Fruit fly (Drosophila melanogaster) whole organism, embryonic: ENCODE measurements around the gene udt.
A peak's percentile ranks its signal among the peaks of the same experiment; 100 is the strongest.

ENCODE experiments used
- Bdp1 ChIP-seq: fragments of 200-800 bp; sonication (Bioruptor generic); optimal IDR thresholded peaks from 3 replicates; lab custom pipeline; 2016; ENCODE audit warnings: missing biosample characterization, missing genetic modification characterization
- CG10431 ChIP-seq: fragments of 200-800 bp; sonication (Bioruptor generic); optimal IDR thresholded peaks from 3 replicates; lab custom pipeline; 2018; ENCODE audit warnings: missing biosample characterization, mild to moderate bottlenecking, missing genetic modification characterization
- CG11504 ChIP-seq: fragments of 200-800 bp; sonication (Bioruptor generic); optimal IDR thresholded peaks from 3 replicates; lab custom pipeline; 2019; ENCODE audit warnings: missing biosample characterization, mild to moderate bottlenecking, missing genetic modification characterization, moderate library complexity
- CG11723 ChIP-seq: fragments of 200-800 bp; sonication (Bioruptor generic); optimal IDR thresholded peaks from 2 replicates; lab custom pipeline; 2017; ENCODE audit warnings: missing biosample characterization, mild to moderate bottlenecking, missing genetic modification characterization
- CG12659 ChIP-seq: fragments of 200-800 bp; sonication (Bioruptor generic); optimal IDR thresholded peaks from 3 replicates; lab custom pipeline; 2017; ENCODE audit warnings: mild to moderate bottlenecking, missing biosample characterization, missing genetic modification reagents, missing genetic modification characterization
- CG14050 ChIP-seq: fragments of 200-800 bp; sonication (Bioruptor generic); IDR thresholded peaks from 3 replicates; pipeline ENCODE4 v1.3.6; 2022; ENCODE audit warnings: missing biosample characterization, missing genetic modification characterization
- CG14710 ChIP-seq: fragments of 200-800 bp; sonication (Bioruptor generic); optimal IDR thresholded peaks from 3 replicates; lab custom pipeline; 2019; ENCODE audit warnings: missing biosample characterization, mild to moderate bottlenecking, missing genetic modification characterization, moderate library complexity
- CG15514 ChIP-seq: fragments of 200-800 bp; sonication (Bioruptor generic); optimal IDR thresholded peaks from 3 replicates; lab custom pipeline; 2017; ENCODE audit warnings: missing biosample characterization, missing genetic modification characterization, mild to moderate bottlenecking, moderate library complexity, missing genetic modification reagents
- CG2116 ChIP-seq: fragments of 200-800 bp; sonication (Bioruptor generic); optimal IDR thresholded peaks from 3 replicates; lab custom pipeline; 2018; ENCODE audit warnings: missing biosample characterization, mild to moderate bottlenecking, missing genetic modification characterization
- CG2712 ChIP-seq: fragments of 200-800 bp; optimal IDR thresholded peaks from 3 replicates; lab custom pipeline; 2019; ENCODE audit warnings: missing biosample characterization, mild to moderate bottlenecking, missing genetic modification characterization, moderate library complexity
- CG34422 ChIP-seq: fragments of 200-800 bp; sonication (Bioruptor generic); IDR thresholded peaks from 3 replicates; pipeline ENCODE4 v1.3.6; 2022; ENCODE audit warnings: missing biosample characterization, missing genetic modification characterization
- CG3995 ChIP-seq: fragments of 200-800 bp; sonication (Bioruptor generic); optimal IDR thresholded peaks from 3 replicates; lab custom pipeline; 2016; ENCODE audit warnings: missing biosample characterization, missing genetic modification characterization
- CG4854 ChIP-seq: fragments of 200-800 bp; sonication (Bioruptor generic); optimal IDR thresholded peaks from 2 replicates; lab custom pipeline; 2016; ENCODE audit warnings: missing biosample characterization, missing genetic modification characterization, inconsistent platforms
- CG5180 ChIP-seq: fragments of 200-800 bp; sonication (Bioruptor generic); optimal IDR thresholded peaks from 3 replicates; lab custom pipeline; 2017; ENCODE audit warnings: missing biosample characterization, missing genetic modification characterization, mild to moderate bottlenecking, moderate library complexity, missing genetic modification reagents
- CG7839 ChIP-seq: fragments of 200-800 bp; sonication (Bioruptor generic); optimal IDR thresholded peaks from 3 replicates; lab custom pipeline; 2018; ENCODE audit warnings: missing biosample characterization, mild to moderate bottlenecking, missing genetic modification characterization, moderate library complexity
- CG8089 ChIP-seq: fragments of 200-800 bp; sonication (Bioruptor generic); optimal IDR thresholded peaks from 3 replicates; lab custom pipeline; 2016; ENCODE audit warnings: missing biosample characterization, missing genetic modification characterization
- CG9609 ChIP-seq: fragments of 200-800 bp; sonication (Bioruptor generic); optimal IDR thresholded peaks from 3 replicates; lab custom pipeline; 2016; ENCODE audit warnings: missing biosample characterization, missing genetic modification characterization
- CkIIα-i1 ChIP-seq: fragments of 200-800 bp; sonication (Bioruptor generic); IDR thresholded peaks from 2 replicates; pipeline ENCODE4 v1.3.6; 2022; ENCODE audit warnings: missing biosample characterization, missing genetic modification characterization
- Dip3 ChIP-seq: fragments of 200-800 bp; sonication (Bioruptor generic); optimal IDR thresholded peaks from 3 replicates; lab custom pipeline; 2016; ENCODE audit warnings: missing biosample characterization, missing genetic modification characterization
- Dp ChIP-seq: fragments of 200-800 bp; sonication (Bioruptor generic); optimal IDR thresholded peaks from 2 replicates; lab custom pipeline; 2018; ENCODE audit warnings: missing biosample characterization, mild to moderate bottlenecking, missing genetic modification characterization, moderate library complexity
- Eip74EF ChIP-seq, 2 experiments: fragments of 200-800 bp in 1 of 2; fragments of >200 bp in 1 of 2; sonication (Bioruptor generic) in 1 of 2; optimal IDR thresholded peaks; 2 replicates each; lab custom pipeline; 2017 to 2019; ENCODE audit warnings: missing biosample characterization in 2 of 2, missing genetic modification characterization in 2 of 2, mild to moderate bottlenecking in 1 of 2, moderate library complexity in 1 of 2
- Ets65A ChIP-seq: fragments of 200-800 bp; sonication (Bioruptor generic); peaks from one replicate; lab custom pipeline; 2016; ENCODE audit warnings: missing biosample characterization, missing genetic modification characterization
- HLH4C ChIP-seq: fragments of 200-800 bp; sonication (Bioruptor generic); IDR thresholded peaks from 3 replicates; pipeline ENCODE4 v1.3.6; 2022; ENCODE audit warnings: missing biosample characterization, missing genetic modification characterization; ENCODE audit not compliant: partially characterized antibody
- Hmr ChIP-seq: fragments of 200-800 bp; sonication (Bioruptor generic); optimal IDR thresholded peaks from 3 replicates; lab custom pipeline; 2017; ENCODE audit warnings: mild to moderate bottlenecking, missing biosample characterization, missing genetic modification reagents, missing genetic modification characterization
- Jarid2 ChIP-seq: fragments of 200-800 bp; sonication (Bioruptor generic); optimal IDR thresholded peaks from 3 replicates; lab custom pipeline; 2017; ENCODE audit warnings: mild to moderate bottlenecking, missing biosample characterization, missing genetic modification reagents, missing genetic modification characterization
- Max ChIP-seq: fragments of 200-800 bp; sonication (Bioruptor generic); optimal IDR thresholded peaks from 2 replicates; lab custom pipeline; 2016; ENCODE audit warnings: missing biosample characterization, mild to moderate bottlenecking, missing genetic modification characterization
- Neu2 ChIP-seq: fragments of 200-800 bp; sonication (Bioruptor generic); optimal IDR thresholded peaks from 3 replicates; lab custom pipeline; 2016; ENCODE audit warnings: missing biosample characterization, missing genetic modification characterization, borderline replicate concordance
- Nf-YC ChIP-seq: fragments of 200-800 bp; optimal IDR thresholded peaks from 3 replicates; lab custom pipeline; 2019; ENCODE audit warnings: missing biosample characterization, mild to moderate bottlenecking, missing genetic modification characterization, moderate library complexity
- NfI ChIP-seq: fragments of 200-800 bp; sonication (Bioruptor generic); optimal IDR thresholded peaks from 3 replicates; lab custom pipeline; 2018; ENCODE audit warnings: missing biosample characterization, mild to moderate bottlenecking, missing genetic modification characterization, moderate library complexity
- PHDP ChIP-seq: fragments of 200-800 bp; sonication (Bioruptor generic); optimal IDR thresholded peaks from 3 replicates; lab custom pipeline; 2018; ENCODE audit warnings: missing biosample characterization, mild to moderate bottlenecking, missing genetic modification characterization, moderate library complexity
- Sry-β ChIP-seq: fragments of 200-800 bp; sonication (Bioruptor generic); optimal IDR thresholded peaks from 2 replicates; lab custom pipeline; 2018; ENCODE audit warnings: missing biosample characterization, mild to moderate bottlenecking, missing genetic modification characterization, moderate library complexity
- Sry-δ ChIP-seq: fragments of 200-800 bp; sonication (Bioruptor generic); optimal IDR thresholded peaks from 2 replicates; lab custom pipeline; 2016; ENCODE audit warnings: missing biosample characterization, missing genetic modification characterization
- YL-1 ChIP-seq: fragments of 200-800 bp; sonication (Bioruptor generic); optimal IDR thresholded peaks from 3 replicates; lab custom pipeline; 2017; ENCODE audit warnings: missing biosample characterization, mild to moderate bottlenecking, missing genetic modification characterization
- amos ChIP-seq: fragments of 200-800 bp; sonication (Bioruptor generic); IDR thresholded peaks from 2 replicates; pipeline ENCODE4 v1.3.6; 2022; ENCODE audit warnings: missing biosample characterization, missing genetic modification characterization; ENCODE audit not compliant: partially characterized antibody
- corto ChIP-seq: fragments of 200-800 bp; sonication (Bioruptor generic); optimal IDR thresholded peaks from 2 replicates; lab custom pipeline; 2016; ENCODE audit warnings: missing biosample characterization, mild to moderate bottlenecking, missing genetic modification characterization, moderate library complexity
- ems ChIP-seq: fragments of 200-800 bp; sonication (Bioruptor generic); optimal IDR thresholded peaks from 3 replicates; lab custom pipeline; 2016; ENCODE audit warnings: missing biosample characterization, missing genetic modification characterization
- fd64A ChIP-seq: fragments of 200-800 bp; sonication (Bioruptor generic); optimal IDR thresholded peaks from 3 replicates; lab custom pipeline; 2018; ENCODE audit warnings: missing biosample characterization, mild to moderate bottlenecking, missing genetic modification characterization
- gem ChIP-seq: fragments of 200-800 bp; sonication (Bioruptor generic); optimal IDR thresholded peaks from 2 replicates; lab custom pipeline; 2019; ENCODE audit warnings: missing biosample characterization, mild to moderate bottlenecking, missing genetic modification characterization, moderate library complexity
- gfzf ChIP-seq: fragments of 200-800 bp; sonication (Bioruptor generic); optimal IDR thresholded peaks from 2 replicates; lab custom pipeline; 2016; ENCODE audit warnings: missing biosample characterization, mild to moderate bottlenecking, missing genetic modification characterization, moderate library complexity
- insv ChIP-seq, 2 experiments: fragments of 200-800 bp; sonication (Bioruptor generic); optimal IDR thresholded peaks; 3 replicates each; lab custom pipeline; 2016 to 2018; ENCODE audit warnings: missing biosample characterization in 2 of 2, missing genetic modification characterization in 2 of 2
- ken ChIP-seq: fragments of 200-800 bp; sonication (Bioruptor generic); IDR thresholded peaks from 3 replicates; pipeline ENCODE4 v1.3.6; 2022; ENCODE audit warnings: missing biosample characterization, missing genetic modification characterization
- lilli ChIP-seq: fragments of 200-800 bp; sonication (Bioruptor generic); optimal IDR thresholded peaks from 3 replicates; lab custom pipeline; 2016; ENCODE audit warnings: missing biosample characterization, missing genetic modification characterization
- nau ChIP-seq: fragments of 200-800 bp; sonication (Bioruptor generic); optimal IDR thresholded peaks from 3 replicates; lab custom pipeline; 2017; ENCODE audit warnings: missing biosample characterization, mild to moderate bottlenecking, missing genetic modification characterization, missing genetic modification reagents
- seq ChIP-seq: fragments of 200-800 bp; sonication (Bioruptor generic); IDR thresholded peaks from 2 replicates; pipeline ENCODE4 v1.3.6; 2022; ENCODE audit warnings: missing biosample characterization, missing genetic modification characterization
- ssp ChIP-seq: fragments of 200-800 bp; sonication (Bioruptor generic); IDR thresholded peaks from 2 replicates; pipeline ENCODE4 v1.3.6; 2022; ENCODE audit warnings: missing biosample characterization, missing genetic modification characterization
- tio ChIP-seq: fragments of 200-800 bp; sonication (Bioruptor generic); optimal IDR thresholded peaks from 2 replicates; lab custom pipeline; 2017; ENCODE audit warnings: missing biosample characterization, missing genetic modification characterization, inconsistent platforms
- unc-4 ChIP-seq: fragments of 200-800 bp; sonication (Bioruptor generic); IDR thresholded peaks from 2 replicates; pipeline ENCODE4 v1.3.6; 2022; ENCODE audit warnings: missing biosample characterization, missing genetic modification characterization; ENCODE audit not compliant: partially characterized antibody
- yki ChIP-seq: fragments of >200 bp; optimal IDR thresholded peaks from 3 replicates; lab custom pipeline; 2018
- zen2 ChIP-seq: fragments of 200-800 bp; sonication (Bioruptor generic); IDR thresholded peaks from 3 replicates; pipeline ENCODE4 v1.3.6; 2022; ENCODE audit warnings: missing biosample characterization, missing genetic modification characterization; ENCODE audit not compliant: partially characterized antibody

udt gene

DNA sequence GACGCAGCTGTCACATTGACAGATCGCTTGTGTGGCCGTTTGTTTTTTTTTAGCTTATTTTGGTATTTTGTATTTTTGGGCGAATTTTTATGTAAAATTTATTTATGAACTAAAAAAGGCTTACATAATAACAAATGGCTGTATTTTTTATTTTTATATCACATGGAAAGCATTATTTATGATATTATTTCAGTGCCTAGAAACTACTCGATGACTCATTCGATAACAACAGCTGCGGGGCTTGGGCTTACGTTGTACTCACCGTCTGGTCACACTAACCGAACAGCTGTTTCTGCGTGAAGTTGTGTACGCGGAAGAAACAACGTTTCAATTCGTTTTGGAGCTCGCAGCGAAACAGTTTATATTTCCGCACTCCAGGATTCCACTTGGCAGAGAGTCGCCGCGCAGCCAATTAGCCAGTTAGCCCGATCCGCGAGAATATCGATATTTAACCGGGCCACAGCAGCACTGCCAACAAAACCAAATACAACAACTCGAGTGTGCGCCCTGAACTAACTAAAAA, 30.0 kb downstream of the udt start, which contains the start of the genes Hmgcr and Rpn9 (continued):
- TF ChIP-seq ssp (GFP tag; lab: Robert Waterston, UW) (no peak), Bdp1 (peak; percentile 20), CG2116 (GFP tag; lab: Kevin White, UChicago) (peak; percentile 72), amos (GFP tag; lab: Robert Waterston, UW) (0 out of 2 replicates have a peak, but pooled peaks have one; percentile 16), CG10431 (GFP tag; lab: Kevin White, UChicago) (peak; percentile 54), CG14050 (GFP tag; lab: Robert Waterston, UW) (no peak), CkIIα-i1 (GFP tag; lab: Robert Waterston, UW) (no peak), CG4854 (GFP tag; lab: Kevin White, UChicago) (no peak), Dp (peak; percentile 48), NfI (GFP tag; lab: Kevin White, UChicago) (peak; percentile 30), gem (tag; lab: Kevin White, UChicago) (peak; percentile 35), CG14710 (tag; lab: Kevin White, UChicago) (peak; percentile 77), HLH4C (GFP tag; lab: Robert Waterston, UW) (peak; percentile 8; the same call in 1 of the 3 replicates), gfzf (GFP tag; lab: Kevin White, UChicago) (peak; percentile 93), insv (GFP tag; optimal IDR thresholded peaks at IDR 0.05; lab: Kevin White, UChicago) (peak in 1 of 2 experiments; percentile 65), CG5180 (GFP tag; lab: Kevin White, UChicago) (no peak), nau (GFP tag; lab: Kevin White, UChicago) (peak; percentile 22), CG11723 (GFP tag; lab: Kevin White, UChicago) (no peak), ken (no peak), CG12659 (GFP tag; lab: Kevin White, UChicago) (peak; percentile 83), Eip74EF (GFP tag; optimal IDR thresholded peaks at IDR 0.05; lab: Kevin White, UChicago) (peak in 1 of 2 experiments; percentile 71), CG8089 (GFP tag; lab: Kevin White, UChicago) (peak; percentile 0), CG3995 (GFP tag; lab: Kevin White, UChicago) (peak; percentile 24), CG9609 (GFP tag; lab: Kevin White, UChicago) (no peak), Dip3 (GFP tag; lab: Kevin White, UChicago) (no peak), fd64A (no peak), seq (GFP tag; lab: Robert Waterston, UW) (no peak), CG11504 (tag; lab: Kevin White, UChicago) (peak; percentile 51), CG15514 (peak; percentile 67), YL-1 (GFP tag; lab: Kevin White, UChicago) (peak; percentile 87), lilli (GFP tag; lab: Kevin White, UChicago) (peak; percentile 13), Ets65A (peak; percentile 6), Sry-β (GFP tag; lab: Kevin White, UChicago) (peak; percentile 10), Max (GFP tag; lab: Kevin White, UChicago) (peak; percentile 6), Jarid2 (peak; percentile 86), PHDP (peak; percentile 47), yki (lab: Kevin White, UChicago) (no peak), zen2 (GFP tag; lab: Robert Waterston, UW) (0 out of 3 replicates have a peak, but pooled peaks have one; percentile 5), Neu2 (GFP tag; lab: Kevin White, UChicago) (no peak), CG2712 (tag; lab: Kevin White, UChicago) (peak; percentile 61), corto (GFP tag; lab: Kevin White, UChicago) (no peak), Hmr (GFP tag; lab: Kevin White, UChicago) (peak; percentile 55), CG34422 (GFP tag; lab: Robert Waterston, UW) (peak; percentile 67; the same call in 1 of the 3 replicates), CG7839 (tag; lab: Kevin White, UChicago) (peak; percentile 13), unc-4 (0 out of 2 replicates have a peak, but pooled peaks have one; percentile 44), tio (no peak), ems (GFP tag; lab: Kevin White, UChicago) (no peak), Sry-δ (GFP tag; lab: Kevin White, UChicago) (peak; percentile 52), Nf-YC (peak; percentile 38)
